Worm (Caenorhabditis elegans) whole organism, midembryonic: ENCODE results near the gene nhr-98.

Experiments
- T22C8.4 ChIP-seq: fragments of 200-800 bp; sonication (Bioruptor generic); IDR thresholded peaks from 2 replicates; pipeline ENCODE4 v1.3.6; 2022; ENCODE audit warnings: missing genetic modification characterization, missing compliant biosample characterization
- ref-1 ChIP-seq: fragments of 200-800 bp; sonication (Bioruptor generic); conservative IDR thresholded peaks from 2 replicates; pipeline ENCODE4 v1.3.6; 2022; ENCODE audit warnings: missing genetic modification reagents, missing genetic modification characterization, missing compliant biosample characterization
- tab-1 ChIP-seq: fragments of 200-800 bp; sonication (Bioruptor generic); IDR thresholded peaks from 2 replicates; pipeline ENCODE4 v1.3.6; 2022; ENCODE audit warnings: missing genetic modification characterization, missing compliant biosample characterization
- ztf-29 ChIP-seq: fragments of 200-800 bp; sonication (Bioruptor generic); IDR thresholded peaks from 2 replicates; pipeline ENCODE4 v1.3.6; 2022; ENCODE audit warnings: missing genetic modification reagents, missing genetic modification characterization, missing compliant biosample characterization

DNA sequence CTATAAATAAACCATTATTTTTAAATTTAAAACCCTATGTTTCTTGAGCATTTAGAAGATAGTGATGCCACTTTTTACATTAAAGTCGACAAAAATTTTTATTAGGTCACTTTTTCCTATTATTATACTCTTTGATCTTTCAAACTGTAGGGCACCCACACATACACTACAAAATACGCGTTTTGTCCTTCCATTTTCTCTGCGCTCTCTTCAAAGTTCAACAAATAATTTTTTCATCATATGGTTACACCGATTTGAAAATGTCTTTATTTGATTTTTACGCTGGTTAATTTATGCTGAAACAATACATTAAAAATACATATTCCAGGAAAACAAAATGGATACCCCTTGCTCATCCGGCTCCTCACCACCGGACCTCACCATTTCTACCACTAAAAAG is 8.6 kb downstream of the nhr-98 start, which contains the start of gene nhr-202:
- no peak for TF ChIP-seq ztf-29 (GFP tag; lab: Robert Waterston, UW)
- TF ChIP-seq ref-1 (GFP tag; lab: Robert Waterston, UW) = no peak
- no peak for TF ChIP-seq T22C8.4
- no peak for TF ChIP-seq tab-1 (GFP tag; lab: Robert Waterston, UW)
